Fruit fly (Drosophila melanogaster): ENCODE measurements around the gene Grl65a.
A peak's percentile ranks its signal among the peaks of the same experiment; 100 is the strongest.

The Grl65a gene

dm6 chr3L:6705865-6706264 is 38.2 kb upstream of the Grl65a start (continued):
- TF ChIP-seq HmgD (GFP tag; optimal IDR thresholded peaks at IDR 0.05) (no peak), CkIIα-i1 (GFP tag; IDR thresholded peaks at IDR 0.05) (no peak), onecut (GFP tag; IDR thresholded peaks at IDR 0.05) (peak; percentile 58), kah (GFP tag; optimal IDR thresholded peaks at IDR 0.05) (peak; percentile 61), CG1024 (GFP tag; IDR thresholded peaks at IDR 0.05) (peak; percentile 66; the same call in 1 of the 2 replicates), Max (GFP tag; optimal IDR thresholded peaks at IDR 0.05) (peak; percentile 15), B-H1 (GFP tag; IDR thresholded peaks at IDR 0.05) (peak; percentile 50; the same call in 2 of the 3 replicates), hb (GFP tag; IDR thresholded peaks at IDR 0.05; ENCODE audit: partially characterized antibody) (no peak), Tbp (GFP tag; optimal IDR thresholded peaks at IDR 0.05) (no peak), Hr3 (GFP tag; optimal IDR thresholded peaks at IDR 0.05) (peak; percentile 64), CG13287 (GFP tag; IDR thresholded peaks at IDR 0.05; ENCODE audit: partially characterized antibody) (no peak), Usf (GFP tag; optimal IDR thresholded peaks at IDR 0.05) (no peak), nmo (GFP tag; optimal IDR thresholded peaks at IDR 0.05) (peak; percentile 76), CG1529 (GFP tag; optimal IDR thresholded peaks at IDR 0.05) (peak; percentile 31), chif (GFP tag; optimal IDR thresholded peaks at IDR 0.05) (peak in 1 of 2 experiments; percentile 31), Elba2 (GFP tag; optimal IDR thresholded peaks at IDR 0.05) (no peak), Asciz (GFP tag; optimal IDR thresholded peaks at IDR 0.05) (peak; percentile 45), CG33213 (GFP tag; optimal IDR thresholded peaks at IDR 0.05) (no peak), CG1603 (tag; optimal IDR thresholded peaks at IDR 0.05) (peak; percentile 47), oc (tag; optimal IDR thresholded peaks at IDR 0.05) (peak; percentile 71), tin (GFP tag; optimal IDR thresholded peaks at IDR 0.05) (peak; percentile 58), CG31224 (GFP tag; IDR thresholded peaks at IDR 0.05) (peak; percentile 17; the same call in 1 of the 2 replicates), CG14014 (GFP tag; IDR thresholded peaks at IDR 0.05) (no peak; the same call in 1 of the 2 replicates), esg (GFP tag; conservative IDR thresholded peaks at IDR 0.05) (peak; percentile 65), Ptx1 (GFP tag; IDR thresholded peaks at IDR 0.05) (peak; percentile 68), CG7372 (GFP tag; IDR thresholded peaks at IDR 0.05) (peak; percentile 48; the same call in 1 of the 2 replicates), Oli (tag; optimal IDR thresholded peaks at IDR 0.05) (peak; percentile 70), ase (GFP tag; IDR thresholded peaks at IDR 0.05) (peak; percentile 45; the same call in 1 of the 3 replicates), Dip2 (GFP tag; IDR thresholded peaks at IDR 0.05) (no peak), CG3726 (GFP tag; IDR thresholded peaks at IDR 0.05) (no peak), CG12659 (GFP tag; optimal IDR thresholded peaks at IDR 0.05) (peak; percentile 56), CG7963 (GFP tag; IDR thresholded peaks at IDR 0.05; ENCODE audit: partially characterized antibody) (no peak), HLHmδ (GFP tag; optimal IDR thresholded peaks at IDR 0.05) (no peak), ssp (GFP tag; IDR thresholded peaks at IDR 0.05) (peak; percentile 45), D (optimal IDR thresholded peaks at IDR 0.05) (no peak), D (GFP tag; optimal IDR thresholded peaks at IDR 0.05) (peak; percentile 48), HLH54F (GFP tag; optimal IDR thresholded peaks at IDR 0.05) (no peak), bcd (GFP tag; optimal IDR thresholded peaks at IDR 0.05) (peak; percentile 33), Dip3 (GFP tag; optimal IDR thresholded peaks at IDR 0.05) (no peak), CG5953 (GFP tag; IDR thresholded peaks at IDR 0.05) (0 out of 2 replicates have a peak, but pooled peaks have one; percentile 18), CG18599 (GFP tag; optimal IDR thresholded peaks at IDR 0.05) (peak; percentile 54), Ets65A (GFP tag) (peak; percentile 92), Fer2 (tag; optimal IDR thresholded peaks at IDR 0.05) (peak; percentile 13), CG10267 (tag; optimal IDR thresholded peaks at IDR 0.05) (peak; percentile 55), CG7987 (GFP tag; optimal IDR thresholded peaks at IDR 0.05) (no peak), Side (GFP tag; optimal IDR thresholded peaks at IDR 0.05) (peak; percentile 4), tup (GFP tag; optimal IDR thresholded peaks at IDR 0.05) (no peak), CG10979 (tag; optimal IDR thresholded peaks at IDR 0.05) (peak; percentile 75), da (GFP tag; optimal IDR thresholded peaks at IDR 0.05) (no peak), Mrtf (GFP tag; IDR thresholded peaks at IDR 0.05) (peak; percentile 14; the same call in 1 of the 3 replicates), gem (tag; optimal IDR thresholded peaks at IDR 0.05) (peak; percentile 75)
